Worm (Caenorhabditis elegans): Measurements from ENCODE around the gene far-1.

far-1 gene

DNA sequence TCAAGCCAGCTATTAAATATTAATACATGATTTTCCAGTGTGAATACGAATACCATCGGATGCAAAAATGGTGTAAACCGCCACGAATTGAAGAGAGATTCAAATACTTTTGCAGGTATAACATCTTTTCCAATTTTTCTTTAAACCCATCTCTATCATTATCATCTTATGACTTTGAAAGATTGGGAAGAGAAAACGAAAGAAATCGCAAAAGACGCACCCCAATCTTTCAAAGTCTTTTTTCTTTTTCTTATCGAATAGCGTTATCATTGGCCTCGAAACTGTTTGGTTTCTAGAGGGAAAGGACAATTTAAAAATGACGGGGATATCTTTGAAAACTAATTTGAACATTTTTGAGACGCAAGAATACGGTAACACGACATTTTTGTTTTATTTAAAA lies 24.7 kb upstream of the far-1 start:
- no peak for TF ChIP-seq zag-1 (tag; optimal IDR thresholded peaks at IDR 0.05)
- no peak for TF ChIP-seq tag-97 (GFP tag; IDR thresholded peaks at IDR 0.05)
- TF ChIP-seq hlh-30 (tag; optimal IDR thresholded peaks at IDR 0.05; ENCODE audit: insufficient read depth) = peak; percentile 9
- TF ChIP-seq daf-12 (tag; optimal IDR thresholded peaks at IDR 0.05) = no peak
- peak; percentile 15 for TF ChIP-seq dve-1 (tag; optimal IDR thresholded peaks at IDR 0.05; ENCODE audit: insufficient read depth)

DNA sequence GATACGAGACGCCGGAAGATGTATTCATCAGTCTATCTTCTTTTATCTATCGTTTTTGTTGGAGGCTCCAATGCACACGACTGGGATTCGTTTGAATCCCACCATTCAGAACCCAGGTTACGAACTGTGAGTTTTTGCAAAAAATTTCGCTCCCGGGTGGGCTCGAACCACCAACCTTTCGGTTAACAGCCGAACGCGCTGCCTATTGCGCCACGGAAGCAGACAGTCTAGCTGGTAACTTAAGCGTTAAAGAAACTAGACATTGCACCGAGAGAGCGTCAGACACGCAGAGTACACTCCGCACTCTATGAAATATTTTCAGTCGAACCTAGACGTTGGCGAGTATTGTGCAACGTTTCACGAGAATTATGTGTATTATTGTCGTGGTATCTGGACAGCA lies 23.1 kb upstream of the far-1 start:
- TF ChIP-seq egl-27 (tag; optimal IDR thresholded peaks at IDR 0.05) (no peak), dmd-9 (GFP tag; IDR thresholded peaks at IDR 0.05) (peak; percentile 67), mep-1 (tag; optimal IDR thresholded peaks at IDR 0.05) (no peak), Y75B8A.6 (GFP tag; IDR thresholded peaks at IDR 0.05) (no peak), ceh-32 (tag; optimal IDR thresholded peaks at IDR 0.05; ENCODE audit: poor library complexity) (no peak), daf-12 (tag; optimal IDR thresholded peaks at IDR 0.05) (no peak), R02D3.7 (tag; optimal IDR thresholded peaks at IDR 0.05) (no peak), nhr-237 (tag; optimal IDR thresholded peaks at IDR 0.05) (no peak), mdl-1 (tag; optimal IDR thresholded peaks at IDR 0.05) (peak in 1 of 2 experiments; percentile 15), spr-3 (GFP tag; optimal IDR thresholded peaks at IDR 0.05) (no peak), D1046.2 (GFP tag; IDR thresholded peaks at IDR 0.05) (peak; percentile 76), ceh-62 (tag; optimal IDR thresholded peaks at IDR 0.05) (no peak), aha-1 (tag) (peak; percentile 94), dmd-8 (GFP tag; IDR thresholded peaks at IDR 0.05) (peak; percentile 74), daf-8 (GFP tag; IDR thresholded peaks at IDR 0.05) (no peak), zfp-3 (GFP tag; conservative IDR thresholded peaks at IDR 0.05) (no peak), F26F4.8 (GFP tag; conservative IDR thresholded peaks at IDR 0.05) (peak; percentile 75), F37D6.2 (tag; optimal IDR thresholded peaks at IDR 0.05) (no peak), gei-8 (GFP tag; optimal IDR thresholded peaks at IDR 0.05) (peak; percentile 52), fos-1 (tag; optimal IDR thresholded peaks at IDR 0.05) (no peak), zip-11 (GFP tag; IDR thresholded peaks at IDR 0.05) (0 out of 2 replicates have a peak, but pooled peaks have one; percentile 25), madf-5 (GFP tag; IDR thresholded peaks at IDR 0.05) (peak in 1 of 2 experiments; percentile 88; a peak in 2 of 4 replicates), lin-38 (GFP tag; IDR thresholded peaks at IDR 0.05) (peak; percentile 84), daf-19 (GFP tag; conservative IDR thresholded peaks at IDR 0.05) (peak; percentile 67; the same call in 1 of the 2 replicates), hif-1 (tag; optimal IDR thresholded peaks at IDR 0.05) (peak in 1 of 2 experiments; percentile 54), mes-2 (tag; optimal IDR thresholded peaks at IDR 0.05; ENCODE audit: poor library complexity, severe bottlenecking) (peak; percentile 73), lin-39 (tag; optimal IDR thresholded peaks at IDR 0.05) (no peak), nhr-25 (tag; optimal IDR thresholded peaks at IDR 0.05; ENCODE audit: borderline replicate concordance, insufficient read depth) (no peak), ceh-20 (GFP tag; IDR thresholded peaks at IDR 0.05) (peak; percentile 38), lim-7 (GFP tag; IDR thresholded peaks at IDR 0.05) (peak; percentile 95), ZK337.2 (GFP tag; IDR thresholded peaks at IDR 0.05) (no peak), lir-3 (tag; optimal IDR thresholded peaks at IDR 0.05) (no peak), dmd-6 (GFP tag; IDR thresholded peaks at IDR 0.05) (peak; percentile 59), php-3 (GFP tag; IDR thresholded peaks at IDR 0.05) (no peak), F49E8.2 (tag; optimal IDR thresholded peaks at IDR 0.05; ENCODE audit: borderline replicate concordance) (no peak), skn-1 (tag; optimal IDR thresholded peaks at IDR 0.05) (no peak), dpl-1 (GFP tag; optimal IDR thresholded peaks at IDR 0.05) (peak; percentile 1), F44E2.7 (GFP tag; IDR thresholded peaks at IDR 0.05) (0 out of 2 replicates have a peak, but pooled peaks have one; percentile 71), spr-1 (tag; optimal IDR thresholded peaks at IDR 0.05) (peak; percentile 41), rbr-2 (tag; optimal IDR thresholded peaks at IDR 0.05) (peak; percentile 38), nhr-11 (tag; optimal IDR thresholded peaks at IDR 0.05) (peak; percentile 23), ZK546.5 (tag; optimal IDR thresholded peaks at IDR 0.05) (no peak), hlh-11 (tag; optimal IDR thresholded peaks at IDR 0.05) (peak; percentile 43), mxl-2 (GFP tag; conservative IDR thresholded peaks at IDR 0.05) (0 out of 2 replicates have a peak, but pooled peaks have one; percentile 35), lin-29 (GFP tag; IDR thresholded peaks at IDR 0.05) (0 out of 2 replicates have a peak, but pooled peaks have one; percentile 56)

Data from whole organism, L4 larva.